Fruit fly (Drosophila melanogaster): ENCODE data around the gene GatA.

Gene GatA

dm6 chr3R:18995556-18996272 lies 32.9 kb downstream of the GatA start (continued):
- TF ChIP-seq Fer3 (tag; optimal IDR thresholded peaks at IDR 0.05) (peak; percentile 61), croc (GFP tag; conservative IDR thresholded peaks at IDR 0.05) (peak; percentile 76), tgo (GFP tag; IDR thresholded peaks at IDR 0.05) (peak; percentile 71; the same call in 2 of the 3 replicates), CG12219 (GFP tag; optimal IDR thresholded peaks at IDR 0.05) (peak; percentile 69), CG12071 (GFP tag; optimal IDR thresholded peaks at IDR 0.05) (peak; percentile 47), CG14710 (tag; optimal IDR thresholded peaks at IDR 0.05) (peak; percentile 80), CG10654 (GFP tag; optimal IDR thresholded peaks at IDR 0.05) (peak; percentile 55), CG10431 (GFP tag; optimal IDR thresholded peaks at IDR 0.05) (peak; percentile 58), CG17359 (tag; optimal IDR thresholded peaks at IDR 0.05) (peak; percentile 90), trh (GFP tag; optimal IDR thresholded peaks at IDR 0.05) (peak; percentile 46), Poxn (GFP tag; IDR thresholded peaks at IDR 0.05) (no peak), CG6272 (GFP tag; IDR thresholded peaks at IDR 0.05) (0 out of 2 replicates have a peak, but pooled peaks have one; percentile 40), ken (GFP tag; IDR thresholded peaks at IDR 0.05) (peak; percentile 83; the same call in 2 of the 3 replicates), CHES-1-like (GFP tag; optimal IDR thresholded peaks at IDR 0.05) (no peak), ac (GFP tag; optimal IDR thresholded peaks at IDR 0.05) (peak; percentile 17), NC2β (GFP tag; optimal IDR thresholded peaks at IDR 0.05) (peak; percentile 33), CG6689 (GFP tag; IDR thresholded peaks at IDR 0.05) (peak; percentile 86), CG30403 (GFP tag; optimal IDR thresholded peaks at IDR 0.05) (peak; percentile 76), CG15696 (tag; optimal IDR thresholded peaks at IDR 0.05) (peak; percentile 40), Tbp (GFP tag; optimal IDR thresholded peaks at IDR 0.05) (no peak), CG4328 (GFP tag; optimal IDR thresholded peaks at IDR 0.05) (peak; percentile 22), CG10462 (GFP tag; optimal IDR thresholded peaks at IDR 0.05) (peak; percentile 77), Jarid2 (GFP tag; optimal IDR thresholded peaks at IDR 0.05) (peak; percentile 23), CG1792 (GFP tag; optimal IDR thresholded peaks at IDR 0.05) (peak; percentile 24), CG6791 (GFP tag; IDR thresholded peaks at IDR 0.05; ENCODE audit: partially characterized antibody) (no peak), CG11398 (GFP tag; optimal IDR thresholded peaks at IDR 0.05) (peak; percentile 39), CG12104 (GFP tag; optimal IDR thresholded peaks at IDR 0.05) (peak; percentile 16), CG18599 (GFP tag; optimal IDR thresholded peaks at IDR 0.05) (peak; percentile 62), D19B (GFP tag; optimal IDR thresholded peaks at IDR 0.05) (no peak), CG11504 (tag; optimal IDR thresholded peaks at IDR 0.05) (peak; percentile 89), Elba2 (GFP tag; optimal IDR thresholded peaks at IDR 0.05) (no peak), CG9932 (GFP tag; IDR thresholded peaks at IDR 0.05) (no peak), Vsx1 (GFP tag; optimal IDR thresholded peaks at IDR 0.05) (no peak), Sox102F (GFP tag; optimal IDR thresholded peaks at IDR 0.05) (peak; percentile 94), CG4424 (GFP tag; optimal IDR thresholded peaks at IDR 0.05) (peak; percentile 82), lola (GFP tag; optimal IDR thresholded peaks at IDR 0.05) (peak in 1 of 3 experiments; percentile 77), Dek (tag; optimal IDR thresholded peaks at IDR 0.05) (peak; percentile 48), CG8944 (GFP tag; optimal IDR thresholded peaks at IDR 0.05) (peak; percentile 53), run (tag; optimal IDR thresholded peaks at IDR 0.05) (peak; percentile 64), CG8388 (GFP tag; optimal IDR thresholded peaks at IDR 0.05) (peak; percentile 85), onecut (GFP tag; IDR thresholded peaks at IDR 0.05) (peak; percentile 67), CG1603 (tag; optimal IDR thresholded peaks at IDR 0.05) (peak; percentile 87), sob (GFP tag; IDR thresholded peaks at IDR 0.05) (peak; percentile 67), B-H1 (GFP tag; IDR thresholded peaks at IDR 0.05) (peak; percentile 62; the same call in 2 of the 3 replicates), hkb (optimal IDR thresholded peaks at IDR 0.05) (no peak), hkb (GFP tag; IDR thresholded peaks at IDR 0.05) (peak; percentile 89), Trl (optimal IDR thresholded peaks at IDR 0.05) (no peak), Trl (GFP tag; optimal IDR thresholded peaks at IDR 0.05) (peak; percentile 53), CG4730 (GFP tag; IDR thresholded peaks at IDR 0.05) (peak; percentile 62; the same call in 1 of the 2 replicates), CG32767 (GFP tag; IDR thresholded peaks at IDR 0.05) (peak; percentile 75)
